Worm (Caenorhabditis elegans) whole organism, L4/young adult: ENCODE results near the gene ZK643.6.
"Not testable (repeated sequence)": the region's sequence is repeated elsewhere in the genome, so short reads cannot be mapped to it uniquely, and the experiment has no call there.

Source experiments
- W03F9.2 ChIP-seq: fragments of 150-350 bp; optimal IDR thresholded peaks from 2 replicates; lab custom pipeline; 2014; ENCODE audit warnings: missing biosample characterization, missing genetic modification characterization
- dao-5 ChIP-seq: sonication (generic microtip); optimal IDR thresholded peaks from 2 replicates; lab custom pipeline; 2016; ENCODE audit warnings: missing genotype, missing genetic modification characterization, moderate library complexity, missing compliant biosample characterization
- him-1 ChIP-seq: sonication (generic microtip); optimal IDR thresholded peaks from 2 replicates; lab custom pipeline; 2016; ENCODE audit warnings: missing genotype, missing genetic modification reagents, missing genetic modification characterization, missing compliant biosample characterization

Gene ZK643.6

ce11 chrIII:8960664-8961063 lies at the start of gene ZK643.6:
ZK643.6 (minus strand) TSS chrIII:8960764.
- TF ChIP-seq him-1 (tag; lab: Kevin White, UChicago) (no peak), dao-5 (tag; lab: Kevin White, UChicago) (no peak), W03F9.2 (tag; lab: Kevin White, UChicago) (no peak)

ce11 chrIII:9010047-9010446 lies 49.5 kb upstream of the ZK643.6 start, which contains the start of gene F59B2.8:
F59B2.8 (minus strand) TSS chrIII:9010197.
- no peak for TF ChIP-seq dao-5 (tag; lab: Kevin White, UChicago)
- no peak for TF ChIP-seq him-1 (tag; lab: Kevin White, UChicago)
- no peak for TF ChIP-seq W03F9.2 (tag; lab: Kevin White, UChicago)

- no peak for TF ChIP-seq W03F9.2 (tag; lab: Kevin White, UChicago)
- no peak for TF ChIP-seq him-1 (tag; lab: Kevin White, UChicago)
- no peak for TF ChIP-seq dao-5 (tag; lab: Kevin White, UChicago)
These were observed 46.6 kb upstream of the ZK643.6 start for ce11 chrIII:9007183-9007582.

- TF ChIP-seq him-1, dao-5, W03F9.2 (tag; lab: Kevin White, UChicago): not testable (repeated sequence)
These were observed 45.4 kb upstream of the ZK643.6 start, which contains the start of gene rab-6.1 for ce11 chrIII:9005905-9006372. rab-6.1 (minus strand) TSS chrIII:9005955.

- TF ChIP-seq him-1 (tag; lab: Kevin White, UChicago) = no peak
- no peak for TF ChIP-seq dao-5 (tag; lab: Kevin White, UChicago)
- no peak for TF ChIP-seq W03F9.2 (tag; lab: Kevin White, UChicago)
These were observed 44.1 kb upstream of the ZK643.6 start for ce11 chrIII:9004658-9005057.

- TF ChIP-seq W03F9.2 (tag; lab: Kevin White, UChicago) = no peak
- TF ChIP-seq him-1 (tag; lab: Kevin White, UChicago) = no peak
- no peak for TF ChIP-seq dao-5 (tag; lab: Kevin White, UChicago)
These were observed 42.0 kb upstream of the ZK643.6 start, which contains the start of the genes F59B2.15 and zif-1 for ce11 chrIII:9002545-9002944. F59B2.15 (minus strand) TSS chrIII:9002645. zif-1 (plus strand) TSS chrIII:9002779.

- no peak for TF ChIP-seq him-1 (tag; lab: Kevin White, UChicago)
- no peak for TF ChIP-seq W03F9.2 (tag; lab: Kevin White, UChicago)
- TF ChIP-seq dao-5 (tag; lab: Kevin White, UChicago) = no peak
These were observed 41.3 kb upstream of the ZK643.6 start, which contains the start of gene rpn-6.2 for ce11 chrIII:9001899-9002298. rpn-6.2 (minus strand) TSS chrIII:9001999.

ce11 chrIII:9001491-9001890 lies 40.9 kb upstream of the ZK643.6 start:
- peak; percentile 22 for TF ChIP-seq W03F9.2 (tag; lab: Kevin White, UChicago)
- no peak for TF ChIP-seq him-1 (tag; lab: Kevin White, UChicago)

- TF ChIP-seq dao-5 (tag; lab: Kevin White, UChicago) = no peak
- no peak for TF ChIP-seq W03F9.2 (tag; lab: Kevin White, UChicago)
- TF ChIP-seq him-1 (tag; lab: Kevin White, UChicago) = no peak
These were observed 38.9 kb upstream of the ZK643.6 start, which contains the start of gene F59B2.3 for ce11 chrIII:8999508-8999907. F59B2.3 (minus strand) TSS chrIII:8999766.

ce11 chrIII:8998884-8999283 lies 38.3 kb upstream of the ZK643.6 start:
- TF ChIP-seq W03F9.2 (tag; lab: Kevin White, UChicago) (no peak), dao-5 (tag; lab: Kevin White, UChicago) (no peak), him-1 (tag; lab: Kevin White, UChicago) (no peak)

ce11 chrIII:8997821-8998220 lies 37.3 kb upstream of the ZK643.6 start:
- TF ChIP-seq him-1 (tag; lab: Kevin White, UChicago) = no peak
- TF ChIP-seq W03F9.2 (tag; lab: Kevin White, UChicago) = no peak
- TF ChIP-seq dao-5 (tag; lab: Kevin White, UChicago) = no peak

- no peak for TF ChIP-seq him-1 (tag; lab: Kevin White, UChicago)
- TF ChIP-seq dao-5 (tag; lab: Kevin White, UChicago) = no peak
- no peak for TF ChIP-seq W03F9.2 (tag; lab: Kevin White, UChicago)
These were observed 36.1 kb upstream of the ZK643.6 start, which contains the start of gene skat-1 for ce11 chrIII:8996686-8997085. skat-1 (minus strand) TSS chrIII:8996786.

ce11 chrIII:8989752-8990151 lies 29.2 kb upstream of the ZK643.6 start, which contains the start of gene R08D7.7:
R08D7.7 (plus strand) TSS chrIII:8990052.
- TF ChIP-seq W03F9.2, him-1, dao-5 (tag; lab: Kevin White, UChicago): not testable (repeated sequence)

- no peak for TF ChIP-seq him-1 (tag; lab: Kevin White, UChicago)
- TF ChIP-seq W03F9.2 (tag; lab: Kevin White, UChicago) = no peak
- TF ChIP-seq dao-5 (tag; lab: Kevin White, UChicago) = no peak
These were observed 28.0 kb upstream of the ZK643.6 start for ce11 chrIII:8988544-8988943.
